Worm (Caenorhabditis elegans): ENCODE measurements around the gene gfi-3.

DNA sequence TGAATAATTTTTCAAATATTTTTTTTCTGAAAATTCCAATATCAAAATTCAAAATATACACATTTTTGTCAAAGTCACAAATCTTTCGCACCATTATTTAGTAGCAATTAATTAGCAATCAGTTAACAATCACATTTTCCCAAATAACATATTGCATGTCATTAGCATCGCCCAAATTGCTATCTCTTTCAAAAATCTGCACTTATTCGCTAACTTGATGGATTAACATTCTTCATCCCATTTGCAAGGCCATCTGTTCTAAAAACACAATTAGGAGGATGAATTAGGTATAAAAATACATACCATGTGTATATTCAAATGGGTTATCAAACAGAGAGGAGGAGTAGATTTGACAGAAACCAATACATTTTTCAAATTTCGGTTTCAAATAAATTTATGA is 7.0 kb downstream of the gfi-3 start:
- TF ChIP-seq aly-2 (tag; optimal IDR thresholded peaks at IDR 0.05) (no peak), lsy-2 (tag; optimal IDR thresholded peaks at IDR 0.05) (no peak), D1046.2 (GFP tag; IDR thresholded peaks at IDR 0.05) (no peak), nhr-111 (GFP tag; optimal IDR thresholded peaks at IDR 0.05) (no peak), php-3 (GFP tag; IDR thresholded peaks at IDR 0.05) (no peak)

All from whole organism, L4 larva.